Fruit fly (Drosophila melanogaster) whole organism, adult: Measurements from ENCODE around the gene Nazo.

Source experiments
- CG12768 ChIP-seq: fragments of 200-800 bp; sonication (Bioruptor generic); optimal IDR thresholded peaks from 2 replicates; lab custom pipeline; 2017; ENCODE audit warnings: missing biosample characterization, missing genetic modification characterization, mild to moderate bottlenecking, moderate library complexity, missing genetic modification reagents
- CG33017 ChIP-seq: fragments of 200-800 bp; sonication (Bioruptor generic); optimal IDR thresholded peaks from 2 replicates; lab custom pipeline; 2018; ENCODE audit warnings: missing biosample characterization, mild to moderate bottlenecking, missing genetic modification characterization, moderate library complexity
- CG7101 ChIP-seq: fragments of 200-800 bp; sonication (Bioruptor generic); optimal IDR thresholded peaks from 2 replicates; lab custom pipeline; 2018; ENCODE audit warnings: missing biosample characterization, mild to moderate bottlenecking, missing genetic modification characterization, moderate library complexity
- Hr96 ChIP-seq: fragments of 200-800 bp; sonication (Bioruptor generic); optimal IDR thresholded peaks from 2 replicates; lab custom pipeline; 2016; ENCODE audit warnings: missing biosample characterization, missing genetic modification characterization
- cic ChIP-seq: fragments of 200-800 bp; sonication (Bioruptor generic); optimal IDR thresholded peaks from 2 replicates; lab custom pipeline; 2017; ENCODE audit warnings: missing biosample characterization, mild to moderate bottlenecking, missing genetic modification characterization, moderate library complexity
- kay ChIP-seq: fragments of 200-800 bp; sonication (Bioruptor generic); peaks from one replicate; lab custom pipeline; 2016; ENCODE audit warnings: missing biosample characterization, missing genetic modification characterization, borderline replicate concordance
- pad ChIP-seq: fragments of 200-800 bp; sonication (Bioruptor generic); optimal IDR thresholded peaks from 3 replicates; lab custom pipeline; 2017; ENCODE audit warnings: missing biosample characterization, missing genetic modification characterization, mild to moderate bottlenecking, moderate library complexity, missing genetic modification reagents
- tj ChIP-seq: fragments of 200-800 bp; sonication (Bioruptor generic); optimal IDR thresholded peaks from 3 replicates; lab custom pipeline; 2017; ENCODE audit warnings: missing biosample characterization, mild to moderate bottlenecking, missing genetic modification characterization, moderate library complexity

DNA sequence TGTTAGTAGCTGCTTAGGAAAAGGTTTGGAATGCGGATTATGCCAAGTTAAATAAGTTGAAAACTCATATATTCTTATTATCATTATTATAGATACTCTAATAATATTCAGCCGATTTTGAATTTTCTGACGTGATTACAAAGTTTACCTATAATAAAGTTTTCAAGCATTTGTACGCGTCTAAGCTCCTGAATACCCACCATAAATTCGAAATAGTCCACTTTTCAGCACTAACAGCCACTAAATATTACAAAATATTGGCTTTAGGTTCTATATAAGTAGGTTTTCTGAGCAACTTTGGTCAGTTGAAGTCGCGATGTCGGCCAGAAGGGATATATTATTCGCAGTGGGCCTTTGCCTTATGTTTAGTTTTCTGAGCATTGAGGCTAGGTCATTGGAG is 36.3 kb downstream of the Nazo start, which contains the start of gene CG7443:
- TF ChIP-seq CG7101 (no peak), kay (GFP tag; lab: Kevin White, UChicago) (no peak), CG12768 (no peak), Hr96 (GFP tag; lab: Kevin White, UChicago) (no peak), tj (GFP tag; lab: Kevin White, UChicago) (no peak), cic (no peak), CG33017 (no peak), pad (no peak)
